Worm (Caenorhabditis elegans) whole organism, L3 larva: ENCODE measurements around the gene T04F8.2.

Source experiments
- R02D3.7 ChIP-seq: fragments of 150-350 bp; optimal IDR thresholded peaks from 2 replicates; lab custom pipeline; 2014; ENCODE audit warnings: missing biosample characterization, missing genetic modification characterization
- ceh-16 ChIP-seq: sonication (generic microtip); optimal IDR thresholded peaks from 2 replicates; lab custom pipeline; 2017; ENCODE audit warnings: missing biosample characterization, missing genetic modification characterization
- elt-2 ChIP-seq: sonication (generic microtip); optimal IDR thresholded peaks from 2 replicates; lab custom pipeline; 2016; ENCODE audit warnings: missing genetic modification reagents, mild to moderate bottlenecking, missing genetic modification characterization, missing compliant biosample characterization
- fkh-2 ChIP-seq: fragments of 150-350 bp; optimal IDR thresholded peaks from 2 replicates; lab custom pipeline; 2014; ENCODE audit warnings: missing biosample characterization, missing genetic modification reagents, missing genetic modification characterization
- jun-1 ChIP-seq: fragments of 150-350 bp; optimal IDR thresholded peaks from 2 replicates; lab custom pipeline; 2014; ENCODE audit warnings: missing biosample characterization, missing genetic modification reagents, missing genetic modification characterization
- lin-15B ChIP-seq: fragments of 150-350 bp; optimal IDR thresholded peaks from 2 replicates; lab custom pipeline; 2014; ENCODE audit warnings: missing biosample characterization, missing genetic modification characterization
- lin-39 ChIP-seq: fragments of 150-350 bp; optimal IDR thresholded peaks from 2 replicates; lab custom pipeline; 2018; ENCODE audit warnings: missing biosample characterization, missing genetic modification reagents, missing genetic modification characterization
- nhr-25 ChIP-seq: sonication (generic microtip); optimal IDR thresholded peaks from 2 replicates; lab custom pipeline; 2017; ENCODE audit warnings: missing biosample characterization, missing genetic modification characterization
- nhr-28 ChIP-seq: fragments of 150-350 bp; optimal IDR thresholded peaks from 2 replicates; lab custom pipeline; 2014; ENCODE audit warnings: missing biosample characterization, missing genetic modification characterization
- nhr-76 ChIP-seq: fragments of 150-350 bp; sonication (generic microtip); optimal IDR thresholded peaks from 5 replicates; lab custom pipeline; 2014; ENCODE audit warnings: missing biosample characterization, missing genetic modification characterization
- nhr-77 ChIP-seq: fragments of 150-350 bp; optimal IDR thresholded peaks from 2 replicates; lab custom pipeline; 2014; ENCODE audit warnings: missing biosample characterization, missing genetic modification characterization
- pqm-1 ChIP-seq: fragments of 150-350 bp; optimal IDR thresholded peaks from 2 replicates; lab custom pipeline; 2017; ENCODE audit warnings: missing biosample characterization, missing genetic modification characterization, inconsistent platforms
- tbx-2 ChIP-seq: sonication (generic microtip); optimal IDR thresholded peaks from 2 replicates; lab custom pipeline; 2016; ENCODE audit warnings: mild to moderate bottlenecking, missing genetic modification characterization, missing compliant biosample characterization
- unc-62 ChIP-seq: fragments of 150-350 bp; sonication (generic microtip); optimal IDR thresholded peaks from 4 replicates; lab custom pipeline; 2014; ENCODE audit warnings: missing biosample characterization, missing genetic modification reagents, missing genetic modification characterization

DNA sequence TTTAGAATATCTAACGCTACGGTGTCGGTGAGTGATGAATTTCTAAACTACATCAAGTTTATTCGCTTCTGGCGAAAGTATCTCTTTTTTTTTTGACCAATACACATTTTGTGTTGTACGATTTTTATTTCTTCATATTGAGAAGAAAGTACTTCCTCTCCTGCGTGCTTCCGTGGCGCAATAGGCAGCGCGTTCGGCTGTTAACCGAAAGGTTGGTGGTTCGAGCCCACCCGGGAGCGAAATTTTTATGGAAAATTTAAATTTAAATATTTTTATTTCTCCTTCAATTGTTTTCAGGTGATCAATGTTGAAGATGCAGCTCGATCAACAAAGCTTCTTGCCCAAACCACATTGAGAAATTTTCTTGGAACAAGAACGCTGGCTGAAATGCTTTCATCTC is 10.9 kb downstream of the T04F8.2 start:
- TF ChIP-seq unc-62 (GFP tag; lab: Kevin White, UChicago) = no peak
- no peak for TF ChIP-seq nhr-76 (tag; lab: Kevin White, UChicago)
- TF ChIP-seq tbx-2 (tag; lab: Kevin White, UChicago) = peak; percentile 5
- TF ChIP-seq nhr-28 = no peak
- TF ChIP-seq fkh-2 (tag; lab: Kevin White, UChicago) = no peak
- TF ChIP-seq R02D3.7 (tag; lab: Kevin White, UChicago) = no peak
- TF ChIP-seq nhr-25 = no peak
- no peak for TF ChIP-seq pqm-1 (tag; lab: Kevin White, UChicago)
- no peak for TF ChIP-seq lin-15B (tag; lab: Kevin White, UChicago)
- TF ChIP-seq elt-2 (tag; lab: Kevin White, UChicago) = peak; percentile 42
- no peak for TF ChIP-seq lin-39
- no peak for TF ChIP-seq jun-1 (tag; lab: Kevin White, UChicago)
- TF ChIP-seq nhr-77 (tag; lab: Kevin White, UChicago) = no peak
- TF ChIP-seq ceh-16 (tag; lab: Kevin White, UChicago) = no peak
